Worm (Caenorhabditis elegans) whole organism, L3 larva: ENCODE data around the gene sphk-1.

Experiments
- R02D3.7 ChIP-seq: fragments of 150-350 bp; optimal IDR thresholded peaks from 2 replicates; lab custom pipeline; 2014; ENCODE audit warnings: missing biosample characterization, missing genetic modification characterization
- ama-1 ChIP-seq: fragments of 150-350 bp; optimal IDR thresholded peaks from 2 replicates; lab custom pipeline; 2018
- hmg-11 ChIP-seq: sonication (generic microtip); optimal IDR thresholded peaks from 2 replicates; lab custom pipeline; 2016; ENCODE audit warnings: missing genetic modification characterization, missing compliant biosample characterization
- lin-15B ChIP-seq: fragments of 150-350 bp; optimal IDR thresholded peaks from 2 replicates; lab custom pipeline; 2014; ENCODE audit warnings: missing biosample characterization, missing genetic modification characterization

- no peak for TF ChIP-seq lin-15B (tag; lab: Kevin White, UChicago)
- no peak for TF ChIP-seq ama-1 (lab: Kevin White, UChicago)
- no peak for TF ChIP-seq hmg-11 (tag; lab: Kevin White, UChicago)
- no peak for TF ChIP-seq R02D3.7 (tag; lab: Kevin White, UChicago)
Observed at ce11 chrII:8704413-8704874, 3.0 kb upstream of the sphk-1 start, which contains the start of gene prx-5.
